In the genomic region with DNA sequence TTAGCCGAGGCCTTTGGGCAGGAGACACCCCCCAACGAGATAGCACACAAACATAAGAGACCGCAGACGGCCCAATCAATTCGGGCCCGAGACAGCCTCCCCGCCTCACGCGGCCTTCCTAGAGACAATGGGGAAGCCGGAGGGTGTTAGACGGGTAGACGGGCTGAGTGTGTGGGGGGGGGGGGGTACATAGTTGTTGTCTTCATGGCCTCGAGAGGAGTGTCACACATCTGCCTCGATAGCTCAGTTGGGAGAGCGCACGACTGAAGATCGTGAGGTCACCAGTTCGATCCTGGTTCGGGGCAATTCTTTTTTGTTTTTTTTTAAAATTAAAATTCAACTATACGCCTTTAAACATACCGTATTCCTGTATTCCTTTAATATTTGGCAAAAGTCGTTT, we compare ENCODE assay signal across 2 worm cellular contexts.
A peak's percentile ranks its signal among the peaks of the same experiment; 100 is the strongest.
TF ChIP-seq lines count a peak whose summit lies in the region.

No protein-coding gene starts in this region.

TF ChIP-seq in whole organism, L1 larva, 84 proteins besides CTCF, POLR2A, EP300 and RAD21 (continued from another document):
- TF ChIP-seq nhr-90 (tag; optimal IDR thresholded peaks at IDR 0.05; lab: Kevin White, UChicago; ENCODE audit: poor library complexity), result peak; percentile 70
- no peak for TF ChIP-seq efl-3 (GFP tag; optimal IDR thresholded peaks at IDR 0.05; lab: Kevin White, UChicago)
- TF ChIP-seq efl-1 (optimal IDR thresholded peaks at IDR 0.05; lab: Kevin White, UChicago), result peak; percentile 31 to 56
- TF ChIP-seq efl-1 (GFP tag; optimal IDR thresholded peaks at IDR 0.05 in 1 of 2; lab: Kevin White, UChicago), result peak; percentile 51 to 95
- no peak for TF ChIP-seq tlp-1 (tag; optimal IDR thresholded peaks at IDR 0.05; lab: Kevin White, UChicago)
- TF ChIP-seq dpl-1 (GFP tag; optimal IDR thresholded peaks at IDR 0.05; lab: Kevin White, UChicago), result peak; percentile 10 to 46 (median 32)
- TF ChIP-seq fkh-8 (tag; optimal IDR thresholded peaks at IDR 0.05; lab: Kevin White, UChicago), result peak; percentile 80
TF ChIP-seq in whole organism, L1 larva: peak in this region for 37.

TF ChIP-seq in whole organism, young adult, 124 proteins besides CTCF, POLR2A, EP300 and RAD21 (continued from another document):
- TF ChIP-seq T26A5.8 (tag; optimal IDR thresholded peaks at IDR 0.05; lab: Kevin White, UChicago), result peak; percentile 40
- TF ChIP-seq mel-28 (tag; optimal IDR thresholded peaks at IDR 0.05; lab: Kevin White, UChicago; ENCODE audit: borderline replicate concordance), result no peak
- no peak for TF ChIP-seq dox-1 (GFP tag; IDR thresholded peaks at IDR 0.05; lab: Robert Waterston, UW)
- TF ChIP-seq ceh-27 (GFP tag; optimal IDR thresholded peaks at IDR 0.05; lab: Kevin White, UChicago), result peak; percentile 79
- peak; percentile 67 for TF ChIP-seq lin-54 (GFP tag; optimal IDR thresholded peaks at IDR 0.05; lab: Kevin White, UChicago)
- TF ChIP-seq Y53G8AR.9 (GFP tag; conservative IDR thresholded peaks at IDR 0.05; lab: Robert Waterston, UW), result peak; percentile 67; the same call in 1 of the 2 replicates
- TF ChIP-seq pha-4 (tag; optimal IDR thresholded peaks at IDR 0.05; lab: Kevin White, UChicago), result no peak
- TF ChIP-seq sptf-2 (GFP tag; optimal IDR thresholded peaks at IDR 0.05; lab: Kevin White, UChicago), result peak; percentile 66
- peak; percentile 93 for TF ChIP-seq B0261.1 (tag; optimal IDR thresholded peaks at IDR 0.05; lab: Kevin White, UChicago)
- TF ChIP-seq K12H6.12 (tag; optimal IDR thresholded peaks at IDR 0.05; lab: Kevin White, UChicago), result peak; percentile 95
- no peak for TF ChIP-seq T07F8.4 (tag; optimal IDR thresholded peaks at IDR 0.05; lab: Kevin White, UChicago)
- TF ChIP-seq repo-1 (tag; optimal IDR thresholded peaks at IDR 0.05; lab: Kevin White, UChicago), result no peak
- TF ChIP-seq F39B2.1 (GFP tag; IDR thresholded peaks at IDR 0.05; lab: Robert Waterston, UW), result no peak
- no peak for TF ChIP-seq F22D6.2 (tag; optimal IDR thresholded peaks at IDR 0.05; lab: Kevin White, UChicago)
- no peak for TF ChIP-seq nfya-2 (GFP tag; IDR thresholded peaks at IDR 0.05; lab: Robert Waterston, UW)
- peak; percentile 69 for TF ChIP-seq B0336.3 (GFP tag; IDR thresholded peaks at IDR 0.05; lab: Robert Waterston, UW)
- no peak for TF ChIP-seq dpl-1 (GFP tag; optimal IDR thresholded peaks at IDR 0.05; lab: Kevin White, UChicago)
- TF ChIP-seq pbrm-1 (GFP tag; IDR thresholded peaks at IDR 0.05; lab: Robert Waterston, UW), result peak; percentile 81
- TF ChIP-seq ama-1 (optimal IDR thresholded peaks at IDR 0.05; lab: Kevin White, UChicago), result no peak
- peak in 1 of 2 experiments; percentile 69 for TF ChIP-seq ama-1 (GFP tag; optimal IDR thresholded peaks at IDR 0.05; lab: Kevin White, UChicago)
- peak; percentile 57; the same call in 1 of the 2 replicates for TF ChIP-seq Y79H2A.3 (GFP tag; conservative IDR thresholded peaks at IDR 0.05; lab: Robert Waterston, UW)
- TF ChIP-seq C06A6.2 (GFP tag; conservative IDR thresholded peaks at IDR 0.05; lab: Robert Waterston, UW), result 0 out of 2 replicates have a peak, but pooled peaks have one; percentile 26
- peak; percentile 60 for TF ChIP-seq hlh-12 (tag; optimal IDR thresholded peaks at IDR 0.05; lab: Kevin White, UChicago)
- peak; percentile 47 for TF ChIP-seq madf-10 (tag; optimal IDR thresholded peaks at IDR 0.05; lab: Kevin White, UChicago)
- no peak for TF ChIP-seq ccch-3 (GFP tag; optimal IDR thresholded peaks at IDR 0.05; lab: Kevin White, UChicago)
- no peak for TF ChIP-seq xnd-1 (tag; optimal IDR thresholded peaks at IDR 0.05; lab: Kevin White, UChicago)
- peak; percentile 96 for TF ChIP-seq hmg-1.2 (GFP tag; IDR thresholded peaks at IDR 0.05; lab: Robert Waterston, UW)
- no peak for TF ChIP-seq hsf-1 (GFP tag; IDR thresholded peaks at IDR 0.05; lab: Robert Waterston, UW)
- TF ChIP-seq unc-62 (GFP tag; optimal IDR thresholded peaks at IDR 0.05; lab: Kevin White, UChicago), result no peak
- no peak for TF ChIP-seq sea-2 (GFP tag; IDR thresholded peaks at IDR 0.05; lab: Robert Waterston, UW)
- TF ChIP-seq nhr-80 (tag; optimal IDR thresholded peaks at IDR 0.05; lab: Kevin White, UChicago), result no peak
- TF ChIP-seq nfyb-1 (GFP tag; IDR thresholded peaks at IDR 0.05; lab: Robert Waterston, UW), result peak; percentile 89
